Worm (Caenorhabditis elegans): Measurements from ENCODE around the gene phat-5.

- TF ChIP-seq flt-1 (GFP tag; IDR thresholded peaks at IDR 0.05) = no peak
- no peak for TF ChIP-seq tbx-37 (GFP tag; conservative IDR thresholded peaks at IDR 0.05)
- TF ChIP-seq scrt-1 (GFP tag; IDR thresholded peaks at IDR 0.05) = no peak
- no peak for TF ChIP-seq ama-1 (optimal IDR thresholded peaks at IDR 0.05)
- TF ChIP-seq ceh-36 (tag; optimal IDR thresholded peaks at IDR 0.05) = no peak
- TF ChIP-seq B0310.2 (tag; optimal IDR thresholded peaks at IDR 0.05) = no peak
- no peak for TF ChIP-seq hmg-4 (GFP tag; optimal IDR thresholded peaks at IDR 0.05)
Measured at ce11 chrV:4131471-4131939, 9.2 kb upstream of the phat-5 start, which contains the start of gene nhr-57.
